Worm (Caenorhabditis elegans) whole organism, early embryonic: ENCODE measurements around the gene rde-11.

Experiments
- ama-1 ChIP-seq: fragments of 150-350 bp; optimal IDR thresholded peaks from 2 replicates; lab custom pipeline; 2014
- ets-7 ChIP-seq: sonication (generic microtip); optimal IDR thresholded peaks from 2 replicates; lab custom pipeline; 2016; ENCODE audit warnings: missing genotype, missing genetic modification characterization, missing compliant biosample characterization

- TF ChIP-seq ama-1 (lab: Kevin White, UChicago): no peak
- TF ChIP-seq ets-7: no peak
Measured at ce11 chrIV:13116679-13117078, 11.7 kb downstream of the rde-11 start.
